Worm (Caenorhabditis elegans) whole organism, L3 larva: Measurements from ENCODE around the gene srv-8.

Experiments
- aly-2 ChIP-seq: fragments of 150-350 bp; optimal IDR thresholded peaks from 2 replicates; lab custom pipeline; 2014; ENCODE audit warnings: missing biosample characterization, missing genetic modification characterization
- lin-15B ChIP-seq: fragments of 150-350 bp; optimal IDR thresholded peaks from 2 replicates; lab custom pipeline; 2014; ENCODE audit warnings: missing biosample characterization, missing genetic modification characterization
- skn-1 ChIP-seq: fragments of 150-350 bp; optimal IDR thresholded peaks from 2 replicates; lab custom pipeline; 2014; ENCODE audit warnings: missing biosample characterization, missing genetic modification characterization

ce11 chrV:13371336-13371735 is 49.2 kb downstream of the srv-8 start:
- TF ChIP-seq skn-1 (no peak), lin-15B (tag; lab: Kevin White, UChicago) (no peak), aly-2 (tag; lab: Kevin White, UChicago) (no peak)
